Fruit fly (Drosophila melanogaster) whole organism, embryonic: ENCODE results near the gene Ssk.

Source experiments
- Abd-B ChIP-seq: fragments of 200-800 bp; sonication (Bioruptor generic); optimal IDR thresholded peaks from 2 replicates; lab custom pipeline; 2018; ENCODE audit warnings: missing biosample characterization, mild to moderate bottlenecking, missing genetic modification characterization, moderate library complexity
- Atf6 ChIP-seq: fragments of 200-800 bp; sonication (Bioruptor generic); IDR thresholded peaks from 2 replicates; pipeline ENCODE4 v1.3.6; 2022; ENCODE audit warnings: missing biosample characterization, missing genetic modification characterization
- B-H2 ChIP-seq: fragments of 200-800 bp; sonication (Bioruptor generic); optimal IDR thresholded peaks from 2 replicates; lab custom pipeline; 2018; ENCODE audit warnings: missing biosample characterization, mild to moderate bottlenecking, missing genetic modification characterization
- CG10543 ChIP-seq: fragments of 200-800 bp; sonication (Bioruptor generic); optimal IDR thresholded peaks from 3 replicates; lab custom pipeline; 2017; ENCODE audit warnings: missing biosample characterization, mild to moderate bottlenecking, missing genetic modification characterization, moderate library complexity
- CG11504 ChIP-seq: fragments of 200-800 bp; sonication (Bioruptor generic); optimal IDR thresholded peaks from 3 replicates; lab custom pipeline; 2019; ENCODE audit warnings: missing biosample characterization, mild to moderate bottlenecking, missing genetic modification characterization, moderate library complexity
- CG12104 ChIP-seq: fragments of 200-800 bp; sonication (Bioruptor generic); optimal IDR thresholded peaks from 3 replicates; lab custom pipeline; 2016; ENCODE audit warnings: missing biosample characterization, missing genetic modification characterization
- CG13424 ChIP-seq: fragments of 200-800 bp; sonication (Bioruptor generic); optimal IDR thresholded peaks from 2 replicates; lab custom pipeline; 2019; ENCODE audit warnings: missing biosample characterization, mild to moderate bottlenecking, missing genetic modification characterization, moderate library complexity
- CG13624 ChIP-seq: fragments of 200-800 bp; sonication (Bioruptor generic); optimal IDR thresholded peaks from 2 replicates; lab custom pipeline; 2016; ENCODE audit warnings: missing biosample characterization, missing genetic modification characterization
- CG14965 ChIP-seq: fragments of 200-800 bp; sonication (Bioruptor generic); optimal IDR thresholded peaks from 2 replicates; lab custom pipeline; 2016; ENCODE audit warnings: missing biosample characterization, missing genetic modification characterization, borderline replicate concordance
- CG15073 ChIP-seq: fragments of 200-800 bp; sonication (Bioruptor generic); optimal IDR thresholded peaks from 2 replicates; lab custom pipeline; 2016; ENCODE audit warnings: missing biosample characterization, missing genetic modification characterization
- CG15479 ChIP-seq: fragments of 200-800 bp; sonication (Bioruptor generic); optimal IDR thresholded peaks from 3 replicates; lab custom pipeline; 2019; ENCODE audit warnings: missing biosample characterization, mild to moderate bottlenecking, missing genetic modification characterization, moderate library complexity
- CG17359 ChIP-seq: fragments of 200-800 bp; sonication (Bioruptor generic); optimal IDR thresholded peaks from 3 replicates; lab custom pipeline; 2018; ENCODE audit warnings: missing biosample characterization, mild to moderate bottlenecking, missing genetic modification characterization, moderate library complexity
- CG17385 ChIP-seq: fragments of 200-800 bp; sonication (Bioruptor generic); optimal IDR thresholded peaks from 3 replicates; lab custom pipeline; 2018; ENCODE audit warnings: missing biosample characterization, mild to moderate bottlenecking, missing genetic modification characterization
- CG17612 ChIP-seq: fragments of 200-800 bp; sonication (Bioruptor generic); IDR thresholded peaks from 2 replicates; pipeline ENCODE4 v1.3.6; 2022; ENCODE audit warnings: missing biosample characterization, missing genetic modification characterization
- CG1832 ChIP-seq: fragments of 200-800 bp; sonication (Bioruptor generic); optimal IDR thresholded peaks from 2 replicates; lab custom pipeline; 2017; ENCODE audit warnings: missing biosample characterization, mild to moderate bottlenecking, missing genetic modification characterization, inconsistent platforms
- CG2199 ChIP-seq: fragments of 200-800 bp; sonication (Bioruptor generic); IDR thresholded peaks from 3 replicates; pipeline ENCODE4 v1.3.6; 2022; ENCODE audit warnings: missing biosample characterization, missing genetic modification characterization
- CG2678 ChIP-seq: fragments of 200-800 bp; sonication (Bioruptor generic); optimal IDR thresholded peaks from 3 replicates; lab custom pipeline; 2019; ENCODE audit warnings: missing biosample characterization, mild to moderate bottlenecking, missing genetic modification characterization, moderate library complexity
- CG2712 ChIP-seq: fragments of 200-800 bp; optimal IDR thresholded peaks from 3 replicates; lab custom pipeline; 2019; ENCODE audit warnings: missing biosample characterization, mild to moderate bottlenecking, missing genetic modification characterization, moderate library complexity
- CG33557 ChIP-seq: fragments of 200-800 bp; sonication (Bioruptor generic); optimal IDR thresholded peaks from 2 replicates; lab custom pipeline; 2019; ENCODE audit warnings: missing biosample characterization, mild to moderate bottlenecking, missing genetic modification characterization, moderate library complexity
- CG34224 ChIP-seq: fragments of 200-800 bp; sonication (Bioruptor generic); IDR thresholded peaks from 3 replicates; pipeline ENCODE4 v1.3.6; 2022; ENCODE audit warnings: missing biosample characterization, missing genetic modification characterization; ENCODE audit not compliant: partially characterized antibody
- CG7372 ChIP-seq: fragments of 200-800 bp; sonication (Bioruptor generic); IDR thresholded peaks from 2 replicates; pipeline ENCODE4 v1.3.6; 2022; ENCODE audit warnings: missing biosample characterization, missing genetic modification characterization
- CG7745 ChIP-seq: fragments of 200-800 bp; sonication (Bioruptor generic); optimal IDR thresholded peaks from 2 replicates; lab custom pipeline; 2018; ENCODE audit warnings: missing biosample characterization, mild to moderate bottlenecking, missing genetic modification characterization, moderate library complexity
- CG7839 ChIP-seq: fragments of 200-800 bp; sonication (Bioruptor generic); optimal IDR thresholded peaks from 3 replicates; lab custom pipeline; 2018; ENCODE audit warnings: missing biosample characterization, mild to moderate bottlenecking, missing genetic modification characterization, moderate library complexity
- CG8089 ChIP-seq: fragments of 200-800 bp; sonication (Bioruptor generic); optimal IDR thresholded peaks from 3 replicates; lab custom pipeline; 2016; ENCODE audit warnings: missing biosample characterization, missing genetic modification characterization
- CrebB ChIP-seq: fragments of 200-800 bp; sonication (Bioruptor generic); optimal IDR thresholded peaks from 3 replicates; lab custom pipeline; 2018; ENCODE audit warnings: missing biosample characterization, mild to moderate bottlenecking, missing genetic modification characterization
- Dip2 ChIP-seq: fragments of 200-800 bp; sonication (Bioruptor generic); IDR thresholded peaks from 2 replicates; pipeline ENCODE4 v1.3.6; 2022; ENCODE audit warnings: missing biosample characterization, missing genetic modification characterization
- Dp ChIP-seq: fragments of 200-800 bp; sonication (Bioruptor generic); optimal IDR thresholded peaks from 2 replicates; lab custom pipeline; 2018; ENCODE audit warnings: missing biosample characterization, mild to moderate bottlenecking, missing genetic modification characterization, moderate library complexity
- Fer1 ChIP-seq: fragments of 200-800 bp; sonication (Bioruptor generic); optimal IDR thresholded peaks from 2 replicates; lab custom pipeline; 2017; ENCODE audit warnings: missing biosample characterization, mild to moderate bottlenecking, missing genetic modification characterization
- H15 ChIP-seq: fragments of 200-800 bp; sonication (Bioruptor generic); IDR thresholded peaks from 3 replicates; pipeline ENCODE4 v1.3.6; 2022; ENCODE audit warnings: missing biosample characterization, missing genetic modification characterization
- Jarid2 ChIP-seq: fragments of 200-800 bp; sonication (Bioruptor generic); optimal IDR thresholded peaks from 3 replicates; lab custom pipeline; 2017; ENCODE audit warnings: mild to moderate bottlenecking, missing biosample characterization, missing genetic modification reagents, missing genetic modification characterization
- MESR4 ChIP-seq: fragments of 200-800 bp; sonication (Bioruptor generic); optimal IDR thresholded peaks from 2 replicates; lab custom pipeline; 2018; ENCODE audit warnings: missing biosample characterization, mild to moderate bottlenecking, missing genetic modification characterization, moderate library complexity
- Mad ChIP-seq: fragments of 200-800 bp; sonication (Bioruptor generic); optimal IDR thresholded peaks from 2 replicates; lab custom pipeline; 2016; ENCODE audit warnings: missing biosample characterization, missing genetic modification characterization
- Mrtf ChIP-seq: fragments of 200-800 bp; sonication (Bioruptor generic); IDR thresholded peaks from 3 replicates; pipeline ENCODE4 v1.3.6; 2022; ENCODE audit warnings: missing biosample characterization, missing genetic modification characterization
- Optix ChIP-seq: fragments of 200-800 bp; sonication (Bioruptor generic); IDR thresholded peaks from 3 replicates; pipeline ENCODE4 v1.3.6; 2022; ENCODE audit warnings: missing biosample characterization, missing genetic modification characterization
- PHDP ChIP-seq: fragments of 200-800 bp; sonication (Bioruptor generic); optimal IDR thresholded peaks from 3 replicates; lab custom pipeline; 2018; ENCODE audit warnings: missing biosample characterization, mild to moderate bottlenecking, missing genetic modification characterization, moderate library complexity
- Sin3A ChIP-seq: fragments of >200 bp; optimal IDR thresholded peaks from 2 replicates; lab custom pipeline; 2018
- Vsx1 ChIP-seq: fragments of 200-800 bp; sonication (Bioruptor generic); optimal IDR thresholded peaks from 2 replicates; lab custom pipeline; 2017; ENCODE audit warnings: missing biosample characterization, mild to moderate bottlenecking, missing genetic modification characterization, missing genetic modification reagents
- YL-1 ChIP-seq: fragments of 200-800 bp; sonication (Bioruptor generic); optimal IDR thresholded peaks from 3 replicates; lab custom pipeline; 2017; ENCODE audit warnings: missing biosample characterization, mild to moderate bottlenecking, missing genetic modification characterization
- ac ChIP-seq: fragments of 200-800 bp; sonication (Bioruptor generic); optimal IDR thresholded peaks from 3 replicates; lab custom pipeline; 2017; ENCODE audit warnings: missing biosample characterization, mild to moderate bottlenecking, missing genetic modification characterization
- en ChIP-seq: fragments of 200-800 bp; sonication (Bioruptor generic); optimal IDR thresholded peaks from 2 replicates; lab custom pipeline; 2016; ENCODE audit warnings: missing biosample characterization, missing genetic modification characterization
- exex ChIP-seq: fragments of 200-800 bp; sonication (Bioruptor generic); optimal IDR thresholded peaks from 4 replicates; lab custom pipeline; 2018; ENCODE audit warnings: missing biosample characterization, mild to moderate bottlenecking, missing genetic modification characterization, moderate library complexity
- fd96Cb ChIP-seq: fragments of 200-800 bp; sonication (Bioruptor generic); optimal IDR thresholded peaks from 2 replicates; lab custom pipeline; 2018; ENCODE audit warnings: missing biosample characterization, mild to moderate bottlenecking, missing genetic modification characterization, moderate library complexity
- gsb-n ChIP-seq: fragments of 200-800 bp; sonication (Bioruptor generic); optimal IDR thresholded peaks from 3 replicates; lab custom pipeline; 2018; ENCODE audit warnings: missing biosample characterization, mild to moderate bottlenecking, missing genetic modification characterization
- hkb ChIP-seq, 2 experiments: fragments of 200-800 bp in 1 of 2; fragments of >200 bp in 1 of 2; sonication (Bioruptor generic) in 1 of 2; IDR thresholded peaks in 1 of 2; optimal IDR thresholded peaks in 1 of 2; 2 replicates each; pipeline versions ENCODE4 v1.3.6 to Lab custom; 2017 to 2022; ENCODE audit warnings: missing biosample characterization in 1 of 2, missing genetic modification characterization in 1 of 2
- mirr ChIP-seq: fragments of 200-800 bp; sonication (Bioruptor generic); optimal IDR thresholded peaks from 3 replicates; lab custom pipeline; 2018; ENCODE audit warnings: missing biosample characterization, mild to moderate bottlenecking, missing genetic modification characterization
- pita ChIP-seq: fragments of 200-800 bp; sonication (Bioruptor generic); optimal IDR thresholded peaks from 2 replicates; lab custom pipeline; 2017; ENCODE audit warnings: missing biosample characterization, mild to moderate bottlenecking, missing genetic modification characterization
- pzg ChIP-seq: fragments of 200-800 bp; sonication (Bioruptor generic); optimal IDR thresholded peaks from 3 replicates; lab custom pipeline; 2018; ENCODE audit warnings: missing biosample characterization, mild to moderate bottlenecking, missing genetic modification characterization, moderate library complexity
- sens-2 ChIP-seq: fragments of 200-800 bp; sonication (Bioruptor generic); IDR thresholded peaks from 2 replicates; pipeline ENCODE4 v1.3.6; 2022; ENCODE audit warnings: missing biosample characterization, missing genetic modification characterization
- sqz ChIP-seq: fragments of 200-800 bp; sonication (Bioruptor generic); optimal IDR thresholded peaks from 3 replicates; lab custom pipeline; 2018; ENCODE audit warnings: missing biosample characterization, mild to moderate bottlenecking, missing genetic modification characterization
- sr ChIP-seq: fragments of 200-800 bp; sonication (Bioruptor generic); IDR thresholded peaks from 3 replicates; pipeline ENCODE4 v1.3.6; 2022; ENCODE audit warnings: missing biosample characterization, missing genetic modification characterization
- toy ChIP-seq: fragments of 200-800 bp; sonication (Bioruptor generic); IDR thresholded peaks from 2 replicates; pipeline ENCODE4 v1.3.6; 2022; ENCODE audit warnings: missing biosample characterization, missing genetic modification characterization
- unpg ChIP-seq: fragments of 200-800 bp; sonication (Bioruptor generic); optimal IDR thresholded peaks from 3 replicates; lab custom pipeline; 2018; ENCODE audit warnings: missing biosample characterization, mild to moderate bottlenecking, missing genetic modification characterization, moderate library complexity

Gene Ssk

dm6 chr3L:20223398-20223951 is 35.2 kb downstream of the Ssk start, which contains the start of gene CG17147 (continued):
- TF ChIP-seq Fer1 (no peak), CG7839 (no peak), sr (GFP tag; lab: Robert Waterston, UW) (no peak), CG2712 (no peak), ac (no peak), CG2678 (tag; lab: Kevin White, UChicago) (peak; percentile 19), en (no peak), toy (GFP tag; lab: Robert Waterston, UW) (no peak), CG13424 (tag; lab: Kevin White, UChicago) (no peak), CG33557 (no peak), B-H2 (peak; percentile 25), CG15479 (GFP tag; lab: Kevin White, UChicago) (no peak), CG17385 (GFP tag; lab: Kevin White, UChicago) (no peak), pita (no peak), exex (tag; lab: Kevin White, UChicago) (peak; percentile 97), CG1832 (GFP tag; lab: Kevin White, UChicago) (no peak), CG14965 (GFP tag; lab: Kevin White, UChicago) (no peak), mirr (GFP tag; lab: Kevin White, UChicago) (peak; percentile 19), H15 (GFP tag; lab: Robert Waterston, UW) (no peak), Jarid2 (no peak), MESR4 (no peak), Mad (no peak), CG13624 (GFP tag; lab: Kevin White, UChicago) (no peak), gsb-n (no peak), Vsx1 (GFP tag; lab: Kevin White, UChicago) (peak; percentile 13)

dm6 chr3L:20226153-20226552 is 37.8 kb downstream of the Ssk start:
- TF ChIP-seq Abd-B (peak; percentile 44), Dp (GFP tag; lab: Kevin White, UChicago) (peak; percentile 72), CG17612 (GFP tag; lab: Robert Waterston, UW) (no peak), CG17359 (tag; lab: Kevin White, UChicago) (no peak), CG2199 (GFP tag; lab: Robert Waterston, UW) (no peak), CG7372 (GFP tag; lab: Robert Waterston, UW) (no peak), sens-2 (GFP tag; lab: Robert Waterston, UW) (no peak), hkb (optimal IDR thresholded peaks at IDR 0.05; lab: Kevin White, UChicago) (peak; percentile 23), hkb (GFP tag; IDR thresholded peaks at IDR 0.05; lab: Robert Waterston, UW) (no peak), unpg (GFP tag; lab: Kevin White, UChicago) (no peak), sqz (GFP tag; lab: Kevin White, UChicago) (no peak), Optix (GFP tag; lab: Robert Waterston, UW) (no peak), Sin3A (lab: Kevin White, UChicago) (peak; percentile 90), fd96Cb (tag; lab: Kevin White, UChicago) (no peak), CG34224 (no peak; the same call in 2 of the 3 replicates), YL-1 (GFP tag; lab: Kevin White, UChicago) (peak; percentile 42), CrebB (no peak), Mrtf (GFP tag; lab: Robert Waterston, UW) (no peak), CG8089 (GFP tag; lab: Kevin White, UChicago) (no peak), CG15073 (GFP tag; lab: Kevin White, UChicago) (no peak), Atf6 (GFP tag; lab: Robert Waterston, UW) (no peak), CG11504 (tag; lab: Kevin White, UChicago) (no peak), CG10543 (GFP tag; lab: Kevin White, UChicago) (no peak), pzg (GFP tag; lab: Kevin White, UChicago) (peak; percentile 72), CG7745 (tag; lab: Kevin White, UChicago) (no peak), Dip2 (GFP tag; lab: Robert Waterston, UW) (no peak), CG12104 (GFP tag; lab: Kevin White, UChicago) (no peak), PHDP (tag; lab: Kevin White, UChicago) (no peak)
